Worm (Caenorhabditis elegans) whole organism, early embryonic: ENCODE measurements around the gene str-118.

Experiments used
- B0310.2 ChIP-seq: sonication (generic microtip); optimal IDR thresholded peaks from 2 replicates; lab custom pipeline; 2016; ENCODE audit warnings: mild to moderate bottlenecking, missing genetic modification characterization, missing compliant biosample characterization
- F13C5.2 ChIP-seq: sonication (generic microtip); optimal IDR thresholded peaks from 2 replicates; lab custom pipeline; 2017; ENCODE audit warnings: mild to moderate bottlenecking, missing genetic modification characterization, inconsistent platforms, missing compliant biosample characterization
- aly-1 ChIP-seq: sonication (generic microtip); optimal IDR thresholded peaks from 2 replicates; lab custom pipeline; 2016; ENCODE audit warnings: missing genetic modification characterization, missing compliant biosample characterization
- ama-1 ChIP-seq: fragments of 150-350 bp; optimal IDR thresholded peaks from 2 replicates; lab custom pipeline; 2014
- ceh-13 ChIP-seq: fragments of 200-800 bp; sonication (Bioruptor generic); optimal IDR thresholded peaks from 2 replicates; lab custom pipeline; 2018; ENCODE audit warnings: mild to moderate bottlenecking, missing genetic modification characterization, missing compliant biosample characterization
- ceh-36 ChIP-seq: sonication (generic microtip); optimal IDR thresholded peaks from 2 replicates; lab custom pipeline; 2016; ENCODE audit warnings: missing genetic modification characterization, inconsistent platforms, missing compliant biosample characterization
- ets-7 ChIP-seq: sonication (generic microtip); optimal IDR thresholded peaks from 2 replicates; lab custom pipeline; 2016; ENCODE audit warnings: missing genotype, missing genetic modification characterization, missing compliant biosample characterization
- flt-1 ChIP-seq: fragments of 200-800 bp; sonication (Bioruptor generic); IDR thresholded peaks from 2 replicates; pipeline ENCODE4 v1.3.6; 2022; ENCODE audit warnings: missing genetic modification characterization, missing compliant biosample characterization
- hmbx-1 ChIP-seq: sonication (generic microtip); optimal IDR thresholded peaks from 2 replicates; lab custom pipeline; 2016; ENCODE audit warnings: mild to moderate bottlenecking, missing genetic modification characterization, missing compliant biosample characterization
- hmg-4 ChIP-seq: fragments of 200-800 bp; sonication (Bioruptor generic); optimal IDR thresholded peaks from 2 replicates; lab custom pipeline; 2018; ENCODE audit warnings: mild to moderate bottlenecking, missing genetic modification characterization, missing compliant biosample characterization
- hnd-1 ChIP-seq: sonication (generic microtip); optimal IDR thresholded peaks from 2 replicates; lab custom pipeline; 2016; ENCODE audit warnings: missing genetic modification characterization, missing compliant biosample characterization
- pes-1 ChIP-seq: fragments of 200-800 bp; sonication (Bioruptor generic); IDR thresholded peaks from 2 replicates; pipeline ENCODE4 v1.3.6; 2022; ENCODE audit warnings: missing genetic modification reagents, missing genetic modification characterization, missing compliant biosample characterization
- scrt-1 ChIP-seq: fragments of 200-800 bp; sonication (Bioruptor generic); IDR thresholded peaks from 2 replicates; pipeline ENCODE4 v1.3.6; 2022; ENCODE audit warnings: missing genetic modification characterization, missing compliant biosample characterization
- sea-1 ChIP-seq: fragments of 200-800 bp; sonication (Bioruptor generic); conservative IDR thresholded peaks from 2 replicates; pipeline ENCODE4 v1.3.6; 2022; ENCODE audit warnings: missing genetic modification characterization, missing compliant biosample characterization
- tbx-11 ChIP-seq: fragments of 200-800 bp; sonication (Bioruptor generic); IDR thresholded peaks from 2 replicates; pipeline ENCODE4 v1.3.6; 2022; ENCODE audit warnings: missing genetic modification characterization, missing compliant biosample characterization
- tbx-37 ChIP-seq: fragments of 200-800 bp; sonication (Bioruptor generic); conservative IDR thresholded peaks from 2 replicates; pipeline ENCODE4 v1.3.6; 2022; ENCODE audit warnings: missing genetic modification reagents, missing genetic modification characterization, missing compliant biosample characterization
- tra-4 ChIP-seq: sonication (generic microtip); optimal IDR thresholded peaks from 2 replicates; lab custom pipeline; 2017; ENCODE audit warnings: missing genetic modification characterization, missing compliant biosample characterization

Gene str-118

DNA sequence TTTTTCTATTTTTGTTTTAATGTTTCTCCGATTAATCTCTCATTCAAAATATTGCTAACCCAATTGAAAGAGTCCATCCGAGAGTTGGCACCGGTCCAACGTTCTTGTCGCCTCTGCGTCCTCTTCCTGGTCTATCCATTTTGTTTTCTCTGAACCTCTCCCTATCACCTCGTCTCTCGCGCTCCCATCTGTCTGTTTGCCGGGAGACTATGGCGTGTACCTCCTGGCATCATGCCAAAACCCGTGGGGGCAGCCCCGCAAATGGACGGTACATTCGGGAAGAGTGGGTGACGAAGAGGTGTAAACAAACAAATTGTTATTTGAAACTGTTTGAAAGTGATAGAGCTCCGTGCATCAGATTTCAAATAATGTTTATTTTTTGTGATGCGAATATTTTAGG lies 15.7 kb upstream of the str-118 start, which contains the start of gene T06E8.2:
TSS of gene T06E8.2 (minus strand) at position 139 of the 400 bp plus-strand sequence.
- TF ChIP-seq hmg-4 (GFP tag; lab: Kevin White, UChicago) (peak; percentile 51), tra-4 (tag; lab: Kevin White, UChicago) (no peak), ceh-36 (no peak)

DNA sequence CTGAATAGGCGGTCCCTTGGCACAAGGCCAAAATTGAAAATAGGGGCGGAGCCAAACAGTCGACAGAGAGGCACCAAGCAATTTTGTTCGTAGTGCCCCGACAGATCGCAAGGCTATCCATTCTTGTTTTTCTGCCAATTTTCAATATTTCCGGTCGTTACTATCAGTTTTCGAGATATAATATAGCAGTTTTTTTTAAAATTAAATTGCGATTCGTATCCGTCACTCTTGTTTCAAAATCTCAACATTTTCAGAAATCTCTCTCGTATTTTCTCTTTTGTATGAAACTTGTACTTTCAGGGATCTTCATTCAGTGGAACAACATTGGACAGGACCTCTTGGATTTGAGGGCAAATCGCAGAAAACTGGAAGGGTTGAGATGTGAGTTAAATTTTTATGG lies 14.9 kb upstream of the str-118 start, which contains the start of gene F57A8.1:
TSS of gene F57A8.1 (plus strand) at position 301 of the 400 bp plus-strand sequence.
- TF ChIP-seq hnd-1 (tag; lab: Kevin White, UChicago), result no peak
- TF ChIP-seq ets-7, result no peak
- TF ChIP-seq F13C5.2, result no peak
- TF ChIP-seq tra-4 (tag; lab: Kevin White, UChicago), result no peak
- no peak for TF ChIP-seq ceh-36

- TF ChIP-seq ceh-36, result no peak
- no peak for TF ChIP-seq scrt-1 (GFP tag; lab: Robert Waterston, UW)
- TF ChIP-seq hmbx-1 (tag; lab: Kevin White, UChicago), result no peak
- TF ChIP-seq hnd-1 (tag; lab: Kevin White, UChicago), result no peak
- TF ChIP-seq ama-1 (lab: Kevin White, UChicago), result no peak
- no peak for TF ChIP-seq ets-7
- TF ChIP-seq tbx-37 (GFP tag; lab: Robert Waterston, UW), result 0 out of 2 replicates have a peak, but pooled peaks have one; percentile 9
- peak; percentile 21 for TF ChIP-seq aly-1
- peak; percentile 45; the same call in 1 of the 2 replicates for TF ChIP-seq sea-1 (GFP tag; lab: Robert Waterston, UW)
- TF ChIP-seq flt-1 (GFP tag; lab: Robert Waterston, UW), result no peak
- no peak for TF ChIP-seq tra-4 (tag; lab: Kevin White, UChicago)
- peak; percentile 2 for TF ChIP-seq B0310.2 (tag; lab: Kevin White, UChicago)
- TF ChIP-seq hmg-4 (GFP tag; lab: Kevin White, UChicago), result peak; percentile 47
- TF ChIP-seq F13C5.2, result peak; percentile 23
- no peak for TF ChIP-seq pes-1 (GFP tag; lab: Robert Waterston, UW)
- no peak for TF ChIP-seq ceh-13 (GFP tag; lab: Kevin White, UChicago)
Measured at ce11 chrV:10039837-10040236, 12.1 kb upstream of the str-118 start.

- TF ChIP-seq hmbx-1 (tag; lab: Kevin White, UChicago), result no peak
Measured at ce11 chrV:10041484-10041883, 10.5 kb upstream of the str-118 start.

- TF ChIP-seq hmbx-1 (tag; lab: Kevin White, UChicago), result no peak
- no peak for TF ChIP-seq tra-4 (tag; lab: Kevin White, UChicago)
- TF ChIP-seq F13C5.2, result peak; percentile 47
- TF ChIP-seq aly-1, result no peak
- no peak for TF ChIP-seq tbx-37 (GFP tag; lab: Robert Waterston, UW)
- no peak for TF ChIP-seq hmg-4 (GFP tag; lab: Kevin White, UChicago)
- no peak for TF ChIP-seq ets-7
- TF ChIP-seq ceh-36, result no peak
- 0 out of 2 replicates have a peak, but pooled peaks have one; percentile 9 for TF ChIP-seq flt-1 (GFP tag; lab: Robert Waterston, UW)
- no peak for TF ChIP-seq B0310.2 (tag; lab: Kevin White, UChicago)
- no peak for TF ChIP-seq pes-1 (GFP tag; lab: Robert Waterston, UW)
Measured at ce11 chrV:10042254-10042653, 9.7 kb upstream of the str-118 start.

DNA sequence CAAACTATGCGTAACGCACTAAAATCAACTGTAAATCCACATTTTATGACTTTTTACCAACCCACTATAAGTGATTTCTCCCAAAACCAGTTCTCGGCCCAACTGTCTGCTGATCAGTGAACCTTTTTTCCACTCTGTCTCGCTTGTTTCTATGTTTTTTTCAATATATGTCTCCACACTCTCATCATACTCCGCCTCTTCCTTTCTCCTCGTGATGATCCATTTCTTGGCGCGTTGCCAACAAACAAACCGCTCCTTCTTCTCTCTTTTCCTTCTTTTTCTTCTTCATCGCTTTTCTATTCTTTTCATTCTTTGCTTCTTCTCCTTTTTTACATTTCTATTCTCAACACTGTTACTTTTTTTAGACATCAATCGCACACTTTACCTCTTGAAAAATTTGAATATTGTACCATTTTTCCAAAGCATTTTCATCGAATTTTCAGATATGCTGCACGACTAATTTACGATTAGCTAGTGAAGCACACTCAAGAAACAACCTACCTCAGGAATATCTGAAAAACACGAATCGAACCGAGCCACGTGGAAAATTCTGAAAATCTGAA lies 8.6 kb upstream of the str-118 start, which contains the start of gene T06E8.8:
TSS of gene T06E8.8 (plus strand) at position 513 of the 563 bp plus-strand sequence.
- TF ChIP-seq pes-1 (GFP tag; lab: Robert Waterston, UW) (no peak), flt-1 (GFP tag; lab: Robert Waterston, UW) (no peak), tra-4 (tag; lab: Kevin White, UChicago) (no peak), hnd-1 (tag; lab: Kevin White, UChicago) (no peak), hmbx-1 (tag; lab: Kevin White, UChicago) (no peak), B0310.2 (tag; lab: Kevin White, UChicago) (no peak), aly-1 (no peak), hmg-4 (GFP tag; lab: Kevin White, UChicago) (no peak), tbx-11 (no peak), ama-1 (lab: Kevin White, UChicago) (no peak), sea-1 (GFP tag; lab: Robert Waterston, UW) (no peak), F13C5.2 (no peak), ceh-36 (no peak), ceh-13 (GFP tag; lab: Kevin White, UChicago) (no peak)

ce11 chrV:10044735-10045134 lies 7.2 kb upstream of the str-118 start:
- TF ChIP-seq hnd-1 (tag; lab: Kevin White, UChicago) (no peak), F13C5.2 (no peak), ceh-13 (GFP tag; lab: Kevin White, UChicago) (no peak), B0310.2 (tag; lab: Kevin White, UChicago) (no peak), tbx-37 (GFP tag; lab: Robert Waterston, UW) (no peak), tbx-11 (no peak), aly-1 (no peak), flt-1 (GFP tag; lab: Robert Waterston, UW) (no peak), tra-4 (tag; lab: Kevin White, UChicago) (no peak), hmbx-1 (tag; lab: Kevin White, UChicago) (no peak), scrt-1 (GFP tag; lab: Robert Waterston, UW) (no peak), hmg-4 (GFP tag; lab: Kevin White, UChicago) (no peak), sea-1 (GFP tag; lab: Robert Waterston, UW) (no peak), ama-1 (lab: Kevin White, UChicago) (no peak), ets-7 (no peak), ceh-36 (no peak), pes-1 (GFP tag; lab: Robert Waterston, UW) (no peak)

ce11 chrV:10046503-10046902 lies 5.5 kb upstream of the str-118 start:
- TF ChIP-seq scrt-1 (GFP tag; lab: Robert Waterston, UW), result no peak
- TF ChIP-seq ceh-36, result no peak
- TF ChIP-seq hmbx-1 (tag; lab: Kevin White, UChicago), result no peak
- no peak for TF ChIP-seq pes-1 (GFP tag; lab: Robert Waterston, UW)
- no peak for TF ChIP-seq hnd-1 (tag; lab: Kevin White, UChicago)
- TF ChIP-seq hmg-4 (GFP tag; lab: Kevin White, UChicago), result no peak
- TF ChIP-seq aly-1, result no peak
- TF ChIP-seq ama-1 (lab: Kevin White, UChicago), result no peak
- TF ChIP-seq tbx-11, result no peak
- no peak for TF ChIP-seq F13C5.2
- no peak for TF ChIP-seq ets-7
- TF ChIP-seq flt-1 (GFP tag; lab: Robert Waterston, UW), result no peak
- TF ChIP-seq tra-4 (tag; lab: Kevin White, UChicago), result no peak
- TF ChIP-seq B0310.2 (tag; lab: Kevin White, UChicago), result no peak
